Worm (Caenorhabditis elegans) whole organism, mixed stage, embryonic: ENCODE measurements around the gene rps-28.
"Not testable (repeated sequence)": the region's sequence is repeated elsewhere in the genome, so short reads cannot be mapped to it uniquely, and the experiment has no call there.

Experiments
- bed-3 ChIP-seq: fragments of 200-800 bp; sonication (Bioruptor generic); optimal IDR thresholded peaks from 3 replicates; lab custom pipeline; 2018; ENCODE audit warnings: mild to moderate bottlenecking, missing genetic modification characterization, moderate library complexity, missing compliant biosample characterization
- blmp-1 ChIP-seq: fragments of 150-350 bp; optimal IDR thresholded peaks from 2 replicates; lab custom pipeline; 2014; ENCODE audit warnings: missing biosample characterization, missing genetic modification characterization
- ces-1 ChIP-seq: fragments of 150-350 bp; optimal IDR thresholded peaks from 2 replicates; lab custom pipeline; 2014; ENCODE audit warnings: missing biosample characterization, missing genetic modification reagents, missing genetic modification characterization
- ham-2 ChIP-seq: fragments of 200-800 bp; sonication (Bioruptor generic); optimal IDR thresholded peaks from 2 replicates; lab custom pipeline; 2018; ENCODE audit warnings: mild to moderate bottlenecking, missing genetic modification characterization, missing compliant biosample characterization
- lin-13 ChIP-seq: fragments of 150-350 bp; optimal IDR thresholded peaks from 2 replicates; lab custom pipeline; 2014; ENCODE audit warnings: missing biosample characterization, missing genetic modification characterization
- nhr-237 ChIP-seq: fragments of 150-350 bp; optimal IDR thresholded peaks from 2 replicates; lab custom pipeline; 2014; ENCODE audit warnings: missing biosample characterization, missing genetic modification characterization
- nhr-28 ChIP-seq: fragments of 150-350 bp; optimal IDR thresholded peaks from 2 replicates; lab custom pipeline; 2014; ENCODE audit warnings: missing biosample characterization, missing genetic modification characterization
- nhr-76 ChIP-seq: sonication (generic microtip); optimal IDR thresholded peaks from 2 replicates; lab custom pipeline; 2017; ENCODE audit warnings: missing biosample characterization, missing genetic modification characterization
- pha-4 ChIP-seq: fragments of 150-350 bp; optimal IDR thresholded peaks from 2 replicates; lab custom pipeline; 2018; ENCODE audit warnings: missing biosample characterization, missing genetic modification reagents, missing genetic modification characterization
- tbx-8 ChIP-seq: fragments of 200-800 bp; sonication (Bioruptor generic); optimal IDR thresholded peaks from 2 replicates; lab custom pipeline; 2018; ENCODE audit warnings: mild to moderate bottlenecking, missing genetic modification characterization, moderate library complexity, missing compliant biosample characterization
- unc-62 ChIP-seq: fragments of 150-350 bp; optimal IDR thresholded peaks from 2 replicates; lab custom pipeline; 2014; ENCODE audit warnings: missing biosample characterization, missing genetic modification reagents, missing genetic modification characterization

- TF ChIP-seq pha-4 (tag; lab: Kevin White, UChicago); bed-3 (GFP tag; lab: Kevin White, UChicago); ces-1 (GFP tag; lab: Kevin White, UChicago); nhr-76 (tag; lab: Kevin White, UChicago); lin-13; nhr-28 (tag; lab: Kevin White, UChicago); ham-2; tbx-8 (GFP tag; lab: Kevin White, UChicago); unc-62 (GFP tag; lab: Kevin White, UChicago); nhr-237; blmp-1 (tag; lab: Kevin White, UChicago): not testable (repeated sequence)
Observed at ce11 chrIV:1609973-1610372, 49.5 kb upstream of the rps-28 start, which contains the start of gene dsl-3.
